Fruit fly (Drosophila melanogaster) whole organism, embryonic: ENCODE data around the gene Trf.

Source experiments
- Antp ChIP-seq: fragments of 200-800 bp; sonication (Bioruptor generic); optimal IDR thresholded peaks from 3 replicates; lab custom pipeline; 2016; ENCODE audit warnings: missing biosample characterization, missing genetic modification characterization
- CG10147 ChIP-seq: fragments of 200-800 bp; sonication (Bioruptor generic); optimal IDR thresholded peaks from 2 replicates; lab custom pipeline; 2019; ENCODE audit warnings: missing biosample characterization, mild to moderate bottlenecking, missing genetic modification characterization, moderate library complexity
- CG10543 ChIP-seq: fragments of 200-800 bp; sonication (Bioruptor generic); optimal IDR thresholded peaks from 3 replicates; lab custom pipeline; 2017; ENCODE audit warnings: missing biosample characterization, mild to moderate bottlenecking, missing genetic modification characterization, moderate library complexity
- CG12219 ChIP-seq: fragments of 200-800 bp; sonication (Bioruptor generic); optimal IDR thresholded peaks from 3 replicates; lab custom pipeline; 2018; ENCODE audit warnings: missing biosample characterization, mild to moderate bottlenecking, missing genetic modification characterization
- CG13894 ChIP-seq: fragments of 200-800 bp; sonication (Bioruptor generic); optimal IDR thresholded peaks from 3 replicates; lab custom pipeline; 2018; ENCODE audit warnings: missing biosample characterization, mild to moderate bottlenecking, missing genetic modification characterization, moderate library complexity
- CG14014 ChIP-seq: fragments of 200-800 bp; sonication (Bioruptor generic); IDR thresholded peaks from 2 replicates; pipeline ENCODE4 v1.3.6; 2022; ENCODE audit warnings: missing biosample characterization, missing genetic modification characterization
- CG14441 ChIP-seq: fragments of 200-800 bp; sonication (Bioruptor generic); IDR thresholded peaks from 2 replicates; pipeline ENCODE4 v1.3.6; 2022; ENCODE audit warnings: missing biosample characterization, missing genetic modification characterization
- CG14965 ChIP-seq: fragments of 200-800 bp; sonication (Bioruptor generic); optimal IDR thresholded peaks from 2 replicates; lab custom pipeline; 2016; ENCODE audit warnings: missing biosample characterization, missing genetic modification characterization, borderline replicate concordance
- CG15269 ChIP-seq: fragments of 200-800 bp; sonication (Bioruptor generic); optimal IDR thresholded peaks from 2 replicates; lab custom pipeline; 2018; ENCODE audit warnings: missing biosample characterization, mild to moderate bottlenecking, missing genetic modification characterization, moderate library complexity
- CG1647 ChIP-seq: fragments of 200-800 bp; sonication (Bioruptor generic); optimal IDR thresholded peaks from 3 replicates; lab custom pipeline; 2016; ENCODE audit warnings: missing biosample characterization, missing genetic modification characterization
- CG17186 ChIP-seq: fragments of 200-800 bp; sonication (Bioruptor generic); optimal IDR thresholded peaks from 3 replicates; lab custom pipeline; 2017; ENCODE audit warnings: missing biosample characterization, missing genetic modification reagents, missing genetic modification characterization
- CG17361 ChIP-seq: fragments of 200-800 bp; sonication (Bioruptor generic); IDR thresholded peaks from 3 replicates; pipeline ENCODE4 v1.3.6; 2022; ENCODE audit warnings: missing biosample characterization, missing genetic modification characterization
- CG17568 ChIP-seq: fragments of 200-800 bp; sonication (Bioruptor generic); optimal IDR thresholded peaks from 2 replicates; lab custom pipeline; 2018; ENCODE audit warnings: missing biosample characterization, mild to moderate bottlenecking, missing genetic modification characterization, moderate library complexity
- CG30020 ChIP-seq: fragments of 200-800 bp; optimal IDR thresholded peaks from 2 replicates; lab custom pipeline; 2019; ENCODE audit warnings: missing biosample characterization, mild to moderate bottlenecking, missing genetic modification characterization, moderate library complexity
- CG42726 ChIP-seq: fragments of 200-800 bp; sonication (Bioruptor generic); IDR thresholded peaks from 2 replicates; pipeline ENCODE4 v1.3.6; 2022; ENCODE audit warnings: missing biosample characterization, missing genetic modification characterization; ENCODE audit not compliant: partially characterized antibody
- CG4707 ChIP-seq: fragments of 200-800 bp; sonication (Bioruptor generic); optimal IDR thresholded peaks from 2 replicates; lab custom pipeline; 2018; ENCODE audit warnings: missing biosample characterization, mild to moderate bottlenecking, missing genetic modification characterization, moderate library complexity
- CG6175 ChIP-seq: fragments of 200-800 bp; sonication (Bioruptor generic); IDR thresholded peaks from 3 replicates; pipeline ENCODE4 v1.3.6; 2022; ENCODE audit warnings: missing biosample characterization, missing genetic modification characterization
- CG6272 ChIP-seq: fragments of 200-800 bp; sonication (Bioruptor generic); IDR thresholded peaks from 2 replicates; pipeline ENCODE4 v1.3.6; 2022; ENCODE audit warnings: missing biosample characterization, missing genetic modification characterization
- CG6654 ChIP-seq: fragments of 200-800 bp; sonication (Bioruptor generic); optimal IDR thresholded peaks from 2 replicates; lab custom pipeline; 2017; ENCODE audit warnings: missing biosample characterization, mild to moderate bottlenecking, missing genetic modification characterization
- CG8478 ChIP-seq: fragments of >200 bp; optimal IDR thresholded peaks from 2 replicates; lab custom pipeline; 2018
- CG9609 ChIP-seq: fragments of 200-800 bp; sonication (Bioruptor generic); optimal IDR thresholded peaks from 3 replicates; lab custom pipeline; 2016; ENCODE audit warnings: missing biosample characterization, missing genetic modification characterization
- CHES-1-like ChIP-seq: fragments of 200-800 bp; sonication (Bioruptor generic); optimal IDR thresholded peaks from 2 replicates; lab custom pipeline; 2016; ENCODE audit warnings: missing biosample characterization, missing genetic modification characterization
- CrebB ChIP-seq: fragments of 200-800 bp; sonication (Bioruptor generic); optimal IDR thresholded peaks from 3 replicates; lab custom pipeline; 2018; ENCODE audit warnings: missing biosample characterization, mild to moderate bottlenecking, missing genetic modification characterization
- Eip74EF ChIP-seq, 2 experiments: fragments of 200-800 bp in 1 of 2; fragments of >200 bp in 1 of 2; sonication (Bioruptor generic) in 1 of 2; optimal IDR thresholded peaks; 2 replicates each; lab custom pipeline; 2017 to 2019; ENCODE audit warnings: missing biosample characterization in 2 of 2, missing genetic modification characterization in 2 of 2, mild to moderate bottlenecking in 1 of 2, moderate library complexity in 1 of 2
- HmgD ChIP-seq: fragments of 200-800 bp; sonication (Bioruptor generic); optimal IDR thresholded peaks from 3 replicates; lab custom pipeline; 2016; ENCODE audit warnings: missing biosample characterization, missing genetic modification characterization
- Hr51 ChIP-seq, 2 experiments: fragments of 200-800 bp; sonication (Bioruptor generic); optimal IDR thresholded peaks; 2 replicates in 1 of 2; 3 replicates in 1 of 2; lab custom pipeline; 2016 to 2018; ENCODE audit warnings: missing biosample characterization in 2 of 2, missing genetic modification characterization in 2 of 2, mild to moderate bottlenecking in 1 of 2, moderate library complexity in 1 of 2
- NC2β ChIP-seq: fragments of 200-800 bp; sonication (Bioruptor generic); optimal IDR thresholded peaks from 2 replicates; lab custom pipeline; 2016; ENCODE audit warnings: missing biosample characterization, missing genetic modification characterization
- NfI ChIP-seq: fragments of 200-800 bp; sonication (Bioruptor generic); optimal IDR thresholded peaks from 3 replicates; lab custom pipeline; 2018; ENCODE audit warnings: missing biosample characterization, mild to moderate bottlenecking, missing genetic modification characterization, moderate library complexity
- Oaz ChIP-seq: fragments of 200-800 bp; sonication (Bioruptor generic); IDR thresholded peaks from 2 replicates; pipeline ENCODE4 v1.3.6; 2022; ENCODE audit warnings: missing biosample characterization, missing genetic modification characterization
- Optix ChIP-seq: fragments of 200-800 bp; sonication (Bioruptor generic); IDR thresholded peaks from 3 replicates; pipeline ENCODE4 v1.3.6; 2022; ENCODE audit warnings: missing biosample characterization, missing genetic modification characterization
- Pdp1 ChIP-seq, 2 experiments: fragments of 200-800 bp; sonication (Bioruptor generic); optimal IDR thresholded peaks; 3 replicates each; lab custom pipeline; 2016; ENCODE audit warnings: missing biosample characterization in 2 of 2, missing genetic modification characterization in 2 of 2, mild to moderate bottlenecking in 1 of 2, moderate library complexity in 1 of 2
- Ptx1 ChIP-seq: fragments of 200-800 bp; sonication (Bioruptor generic); IDR thresholded peaks from 2 replicates; pipeline ENCODE4 v1.3.6; 2022; ENCODE audit warnings: missing biosample characterization, missing genetic modification characterization
- Ravus ChIP-seq: fragments of 200-800 bp; sonication (Bioruptor generic); IDR thresholded peaks from 2 replicates; pipeline ENCODE4 v1.3.6; 2022; ENCODE audit warnings: missing biosample characterization, missing genetic modification characterization
- Trl ChIP-seq, 3 experiments: fragments of >200 bp in 2 of 3; fragments of 200-800 bp in 1 of 3; sonication (Bioruptor generic) in 1 of 3; optimal IDR thresholded peaks; 2 replicates in 1 of 3; 3 replicates in 2 of 3; lab custom pipeline; 2016 to 2017; ENCODE audit warnings: missing biosample characterization in 1 of 3, missing genetic modification characterization in 1 of 3
- ac ChIP-seq: fragments of 200-800 bp; sonication (Bioruptor generic); optimal IDR thresholded peaks from 3 replicates; lab custom pipeline; 2017; ENCODE audit warnings: missing biosample characterization, mild to moderate bottlenecking, missing genetic modification characterization
- cad ChIP-seq: fragments of >200 bp; optimal IDR thresholded peaks from 2 replicates; lab custom pipeline; 2017; ENCODE audit warnings: missing biosample characterization, missing genetic modification characterization
- ci ChIP-seq: fragments of 200-800 bp; sonication (Bioruptor generic); IDR thresholded peaks from 3 replicates; pipeline ENCODE4 v1.3.6; 2022; ENCODE audit warnings: missing biosample characterization, missing genetic modification characterization
- ftz-f1 ChIP-seq: fragments of 200-800 bp; sonication (Bioruptor generic); optimal IDR thresholded peaks from 2 replicates; lab custom pipeline; 2016; ENCODE audit warnings: missing biosample characterization, missing genetic modification characterization
- gem ChIP-seq: fragments of 200-800 bp; sonication (Bioruptor generic); optimal IDR thresholded peaks from 2 replicates; lab custom pipeline; 2019; ENCODE audit warnings: missing biosample characterization, mild to moderate bottlenecking, missing genetic modification characterization, moderate library complexity
- h ChIP-seq: fragments of >200 bp; optimal IDR thresholded peaks from 2 replicates; lab custom pipeline; 2017
- org-1 ChIP-seq: fragments of 200-800 bp; sonication (Bioruptor generic); optimal IDR thresholded peaks from 2 replicates; lab custom pipeline; 2017; ENCODE audit warnings: missing biosample characterization, missing genetic modification characterization
- pfk ChIP-seq: fragments of 200-800 bp; sonication (Bioruptor generic); optimal IDR thresholded peaks from 2 replicates; lab custom pipeline; 2018; ENCODE audit warnings: missing biosample characterization, mild to moderate bottlenecking, missing genetic modification characterization, moderate library complexity
- schlank ChIP-seq: fragments of 200-800 bp; sonication (Bioruptor generic); optimal IDR thresholded peaks from 2 replicates; lab custom pipeline; 2018; ENCODE audit warnings: missing biosample characterization, mild to moderate bottlenecking, missing genetic modification characterization
- tap ChIP-seq: fragments of 200-800 bp; optimal IDR thresholded peaks from 3 replicates; lab custom pipeline; 2019; ENCODE audit warnings: missing biosample characterization, mild to moderate bottlenecking, missing genetic modification characterization, moderate library complexity
- tin ChIP-seq: fragments of 200-800 bp; sonication (Bioruptor generic); optimal IDR thresholded peaks from 3 replicates; lab custom pipeline; 2016; ENCODE audit warnings: missing biosample characterization, missing genetic modification characterization
- tio ChIP-seq: fragments of 200-800 bp; sonication (Bioruptor generic); optimal IDR thresholded peaks from 2 replicates; lab custom pipeline; 2017; ENCODE audit warnings: missing biosample characterization, missing genetic modification characterization, inconsistent platforms
- tx ChIP-seq: fragments of 200-800 bp; sonication (Bioruptor generic); optimal IDR thresholded peaks from 2 replicates; lab custom pipeline; 2016; ENCODE audit warnings: missing biosample characterization, missing genetic modification characterization
- wdn ChIP-seq: fragments of 200-800 bp; sonication (Bioruptor generic); IDR thresholded peaks from 2 replicates; pipeline ENCODE4 v1.3.6; 2022; ENCODE audit warnings: missing biosample characterization, missing genetic modification characterization
- wor ChIP-seq: fragments of 200-800 bp; sonication (Bioruptor generic); IDR thresholded peaks from 2 replicates; pipeline ENCODE4 v1.3.6; 2022; ENCODE audit warnings: missing biosample characterization, missing genetic modification characterization

The Trf gene

dm6 chr2L:8100489-8101352, 28.0 kb downstream of the Trf start (continued):
- TF ChIP-seq wor (GFP tag; lab: Robert Waterston, UW) (no peak), CG13894 (tag; lab: Kevin White, UChicago) (no peak), wdn (no peak), CG1647 (no peak), Hr51 (GFP tag; optimal IDR thresholded peaks at IDR 0.05; lab: Kevin White, UChicago) (peak in 1 of 2 experiments; percentile 45), Ravus (GFP tag; lab: Robert Waterston, UW) (no peak), CG4707 (GFP tag; lab: Kevin White, UChicago) (no peak), CG12219 (GFP tag; lab: Kevin White, UChicago) (peak; percentile 37), Trl (optimal IDR thresholded peaks at IDR 0.05; lab: Kevin White, UChicago) (no peak), Trl (GFP tag; optimal IDR thresholded peaks at IDR 0.05; lab: Kevin White, UChicago) (no peak), HmgD (GFP tag; lab: Kevin White, UChicago) (no peak), CG6654 (GFP tag; lab: Kevin White, UChicago) (no peak), h (lab: Kevin White, UChicago) (no peak), tap (tag; lab: Kevin White, UChicago) (peak; percentile 19), tin (GFP tag; lab: Kevin White, UChicago) (no peak), pfk (GFP tag; lab: Kevin White, UChicago) (peak; percentile 19), CHES-1-like (no peak), CG17186 (GFP tag; lab: Kevin White, UChicago) (no peak), CG8478 (lab: Kevin White, UChicago) (no peak), CG14965 (GFP tag; lab: Kevin White, UChicago) (no peak), CG10543 (GFP tag; lab: Kevin White, UChicago) (peak; percentile 88), schlank (peak; percentile 5), CG15269 (peak; percentile 25), NC2β (GFP tag; lab: Kevin White, UChicago) (no peak), cad (GFP tag; lab: Kevin White, UChicago) (no peak), CG9609 (no peak), Pdp1 (GFP tag; optimal IDR thresholded peaks at IDR 0.05; lab: Kevin White, UChicago) (peak in 1 of 2 experiments; percentile 68), CG10147 (GFP tag; lab: Kevin White, UChicago) (no peak), Ptx1 (GFP tag; lab: Robert Waterston, UW) (no peak), CG6272 (GFP tag; lab: Robert Waterston, UW) (no peak), CG6175 (GFP tag; lab: Robert Waterston, UW) (no peak), NfI (GFP tag; lab: Kevin White, UChicago) (no peak), Antp (no peak), CG17361 (GFP tag; lab: Robert Waterston, UW) (peak; percentile 31; the same call in 1 of the 3 replicates), ac (peak; percentile 31), CG17568 (no peak), Eip74EF (GFP tag; optimal IDR thresholded peaks at IDR 0.05; lab: Kevin White, UChicago) (no peak), tio (no peak), CrebB (tag; lab: Kevin White, UChicago) (peak; percentile 12), ci (GFP tag; lab: Robert Waterston, UW) (peak; percentile 54; the same call in 1 of the 3 replicates), gem (tag; lab: Kevin White, UChicago) (peak; percentile 78), tx (no peak), CG14441 (GFP tag; lab: Robert Waterston, UW) (0 out of 2 replicates have a peak, but pooled peaks have one; percentile 5), Oaz (no peak), CG30020 (tag; lab: Kevin White, UChicago) (no peak), org-1 (GFP tag; lab: Kevin White, UChicago) (peak; percentile 16), CG42726 (no peak), ftz-f1 (no peak), CG14014 (GFP tag; lab: Robert Waterston, UW) (no peak), Optix (GFP tag; lab: Robert Waterston, UW) (no peak)
